Fruit fly (Drosophila melanogaster) whole organism, prepupa: Measurements from ENCODE around the gene CG31751.

Experiments used
- Blimp-1 ChIP-seq: fragments of 200-800 bp; sonication (Bioruptor generic); optimal IDR thresholded peaks from 3 replicates; lab custom pipeline; 2017; ENCODE audit warnings: missing biosample characterization, missing genetic modification characterization, mild to moderate bottlenecking, moderate library complexity, missing genetic modification reagents
- CG10631 ChIP-seq: fragments of 200-800 bp; sonication (Bioruptor generic); optimal IDR thresholded peaks from 2 replicates; lab custom pipeline; 2016; ENCODE audit warnings: missing biosample characterization, missing genetic modification characterization
- CG10669 ChIP-seq: fragments of 200-800 bp; sonication (Bioruptor generic); optimal IDR thresholded peaks from 3 replicates; lab custom pipeline; 2018; ENCODE audit warnings: missing biosample characterization, mild to moderate bottlenecking, missing genetic modification characterization, moderate library complexity
- CG11762 ChIP-seq: fragments of 200-800 bp; sonication (Bioruptor generic); optimal IDR thresholded peaks from 3 replicates; lab custom pipeline; 2016; ENCODE audit warnings: missing biosample characterization, missing genetic modification characterization; ENCODE audit not compliant: insufficient read depth
- CG11902 ChIP-seq: fragments of 200-800 bp; sonication (Bioruptor generic); optimal IDR thresholded peaks from 3 replicates; lab custom pipeline; 2016; ENCODE audit warnings: missing biosample characterization, missing genetic modification characterization
- CG15336 ChIP-seq: fragments of 200-800 bp; sonication (Bioruptor generic); IDR thresholded peaks from 2 replicates; pipeline ENCODE4 v1.3.6; 2022; ENCODE audit warnings: missing biosample characterization, missing genetic modification characterization
- CG1621 ChIP-seq: fragments of 200-800 bp; sonication (Bioruptor generic); optimal IDR thresholded peaks from 3 replicates; lab custom pipeline; 2018; ENCODE audit warnings: missing biosample characterization, mild to moderate bottlenecking, missing genetic modification characterization
- CG3032 ChIP-seq: fragments of 200-800 bp; optimal IDR thresholded peaks from 2 replicates; lab custom pipeline; 2019; ENCODE audit warnings: missing biosample characterization, mild to moderate bottlenecking, missing genetic modification characterization, moderate library complexity
- CG31627 ChIP-seq: fragments of 200-800 bp; sonication (Bioruptor generic); optimal IDR thresholded peaks from 3 replicates; lab custom pipeline; 2016; ENCODE audit warnings: missing biosample characterization, missing genetic modification characterization
- CG32006 ChIP-seq: fragments of 200-800 bp; sonication (Bioruptor generic); optimal IDR thresholded peaks from 3 replicates; lab custom pipeline; 2017; ENCODE audit warnings: missing biosample characterization, mild to moderate bottlenecking, missing genetic modification characterization
- CG34406 ChIP-seq: fragments of 200-800 bp; sonication (Bioruptor generic); optimal IDR thresholded peaks from 3 replicates; lab custom pipeline; 2016; ENCODE audit warnings: missing biosample characterization, missing genetic modification characterization
- CG4318 ChIP-seq: fragments of 200-800 bp; sonication (Bioruptor generic); optimal IDR thresholded peaks from 3 replicates; lab custom pipeline; 2017; ENCODE audit warnings: missing biosample characterization, mild to moderate bottlenecking, missing genetic modification characterization
- CG6163 ChIP-seq: fragments of 200-800 bp; sonication (Bioruptor generic); IDR thresholded peaks from 3 replicates; pipeline ENCODE4 v1.3.6; 2022; ENCODE audit warnings: missing biosample characterization, missing genetic modification characterization
- CG6276 ChIP-seq: fragments of 200-800 bp; sonication (Bioruptor generic); optimal IDR thresholded peaks from 2 replicates; lab custom pipeline; 2017; ENCODE audit warnings: missing biosample characterization, mild to moderate bottlenecking, missing genetic modification characterization
- CG6792 ChIP-seq: fragments of 200-800 bp; sonication (Bioruptor generic); optimal IDR thresholded peaks from 3 replicates; lab custom pipeline; 2016; ENCODE audit warnings: missing biosample characterization, missing genetic modification characterization
- CG6854 ChIP-seq: fragments of 200-800 bp; sonication (Bioruptor generic); optimal IDR thresholded peaks from 2 replicates; lab custom pipeline; 2017; ENCODE audit warnings: missing biosample characterization, mild to moderate bottlenecking, missing genetic modification characterization
- CG7368 ChIP-seq: fragments of 200-800 bp; sonication (Bioruptor generic); optimal IDR thresholded peaks from 3 replicates; lab custom pipeline; 2016; ENCODE audit warnings: missing biosample characterization, missing genetic modification characterization
- CG8119 ChIP-seq: fragments of 200-800 bp; sonication (Bioruptor generic); IDR thresholded peaks from 3 replicates; pipeline ENCODE4 v1.3.6; 2022; ENCODE audit warnings: missing biosample characterization, missing genetic modification characterization
- CG8319 ChIP-seq: fragments of 200-800 bp; sonication (Bioruptor generic); optimal IDR thresholded peaks from 3 replicates; lab custom pipeline; 2016; ENCODE audit warnings: missing biosample characterization, missing genetic modification characterization
- CG9139 ChIP-seq: fragments of 200-800 bp; sonication (Bioruptor generic); optimal IDR thresholded peaks from 3 replicates; lab custom pipeline; 2017; ENCODE audit warnings: missing biosample characterization, mild to moderate bottlenecking, missing genetic modification characterization
- Eip78C ChIP-seq: fragments of 200-800 bp; sonication (Bioruptor generic); peaks from one replicate; lab custom pipeline; 2016; ENCODE audit warnings: missing biosample characterization, missing genetic modification characterization
- Eip93F ChIP-seq: fragments of 200-800 bp; sonication (Bioruptor generic); optimal IDR thresholded peaks from 2 replicates; lab custom pipeline; 2016; ENCODE audit warnings: missing biosample characterization, mild to moderate bottlenecking, missing genetic modification characterization
- Ets21C ChIP-seq: fragments of 200-800 bp; sonication (Bioruptor generic); optimal IDR thresholded peaks from 3 replicates; lab custom pipeline; 2016; ENCODE audit warnings: missing biosample characterization, missing genetic modification characterization
- Gug ChIP-seq: fragments of 200-800 bp; sonication (Bioruptor generic); IDR thresholded peaks from 2 replicates; pipeline ENCODE4 v1.3.6; 2022; ENCODE audit warnings: missing biosample characterization, missing genetic modification characterization
- Hr38 ChIP-seq: sonication (Bioruptor generic); optimal IDR thresholded peaks from 2 replicates; lab custom pipeline; 2016; ENCODE audit warnings: missing biosample characterization, missing genetic modification characterization
- Hr39 ChIP-seq: fragments of 200-800 bp; sonication (Bioruptor generic); optimal IDR thresholded peaks from 2 replicates; lab custom pipeline; 2016; ENCODE audit warnings: missing biosample characterization, missing genetic modification characterization
- Hr4 ChIP-seq: fragments of 200-800 bp; sonication (Bioruptor generic); optimal IDR thresholded peaks from 3 replicates; lab custom pipeline; 2016; ENCODE audit warnings: missing biosample characterization, missing genetic modification characterization
- Lpt ChIP-seq: fragments of 200-800 bp; sonication (Bioruptor generic); optimal IDR thresholded peaks from 3 replicates; lab custom pipeline; 2016; ENCODE audit warnings: missing biosample characterization, missing genetic modification characterization
- Met ChIP-seq: fragments of 200-800 bp; sonication (Bioruptor generic); optimal IDR thresholded peaks from 3 replicates; lab custom pipeline; 2016; ENCODE audit warnings: missing biosample characterization, missing genetic modification characterization
- OdsH ChIP-seq: fragments of 200-800 bp; sonication (Bioruptor generic); optimal IDR thresholded peaks from 3 replicates; lab custom pipeline; 2016; ENCODE audit warnings: missing biosample characterization, missing genetic modification characterization
- Smox ChIP-seq: fragments of 200-800 bp; sonication (Bioruptor generic); optimal IDR thresholded peaks from 3 replicates; lab custom pipeline; 2016; ENCODE audit warnings: missing biosample characterization, missing genetic modification characterization
- Sox102F ChIP-seq: fragments of 200-800 bp; sonication (Bioruptor generic); optimal IDR thresholded peaks from 2 replicates; lab custom pipeline; 2016; ENCODE audit warnings: missing biosample characterization, mild to moderate bottlenecking, missing genetic modification characterization
- Sox14 ChIP-seq: fragments of 200-800 bp; sonication (Bioruptor generic); optimal IDR thresholded peaks from 3 replicates; lab custom pipeline; 2016; ENCODE audit warnings: missing biosample characterization, missing genetic modification characterization
- Sox15 ChIP-seq: fragments of 200-800 bp; sonication (Bioruptor generic); optimal IDR thresholded peaks from 3 replicates; lab custom pipeline; 2016; ENCODE audit warnings: missing biosample characterization, missing genetic modification characterization
- achi ChIP-seq: fragments of 200-800 bp; sonication (Bioruptor generic); optimal IDR thresholded peaks from 3 replicates; lab custom pipeline; 2016; ENCODE audit warnings: missing biosample characterization, missing genetic modification characterization
- acj6 ChIP-seq: fragments of 200-800 bp; sonication (Bioruptor generic); optimal IDR thresholded peaks from 3 replicates; lab custom pipeline; 2016; ENCODE audit warnings: missing biosample characterization, missing genetic modification characterization
- cyc ChIP-seq: fragments of 200-800 bp; sonication (Bioruptor generic); optimal IDR thresholded peaks from 3 replicates; lab custom pipeline; 2016; ENCODE audit warnings: missing biosample characterization, missing genetic modification characterization
- dac ChIP-seq: fragments of 200-800 bp; sonication (Bioruptor generic); optimal IDR thresholded peaks from 2 replicates; lab custom pipeline; 2017; ENCODE audit warnings: missing biosample characterization, mild to moderate bottlenecking, missing genetic modification characterization
- dsx ChIP-seq: fragments of 200-800 bp; optimal IDR thresholded peaks from 3 replicates; lab custom pipeline; 2019; ENCODE audit warnings: missing biosample characterization, mild to moderate bottlenecking, missing genetic modification characterization, moderate library complexity; ENCODE audit not compliant: poor library complexity, severe bottlenecking
- eg ChIP-seq: fragments of 200-800 bp; sonication (Bioruptor generic); IDR thresholded peaks from 3 replicates; pipeline ENCODE4 v1.3.6; 2022; ENCODE audit warnings: missing biosample characterization, missing genetic modification characterization
- esn ChIP-seq: fragments of 200-800 bp; sonication (Bioruptor generic); optimal IDR thresholded peaks from 2 replicates; lab custom pipeline; 2016; ENCODE audit warnings: missing biosample characterization, mild to moderate bottlenecking, missing genetic modification characterization, moderate library complexity
- fkh ChIP-seq: fragments of 200-800 bp; sonication (Bioruptor generic); optimal IDR thresholded peaks from 3 replicates; lab custom pipeline; 2017; ENCODE audit warnings: missing biosample characterization, mild to moderate bottlenecking, missing genetic modification characterization, moderate library complexity
- net ChIP-seq: fragments of 200-800 bp; sonication (Bioruptor generic); optimal IDR thresholded peaks from 3 replicates; lab custom pipeline; 2016; ENCODE audit warnings: missing biosample characterization, missing genetic modification characterization
- pdm3 ChIP-seq: fragments of 200-800 bp; sonication (Bioruptor generic); optimal IDR thresholded peaks from 3 replicates; lab custom pipeline; 2016; ENCODE audit warnings: missing biosample characterization, missing genetic modification characterization
- spab ChIP-seq: fragments of 200-800 bp; sonication (Bioruptor generic); optimal IDR thresholded peaks from 2 replicates; lab custom pipeline; 2017; ENCODE audit warnings: missing biosample characterization, mild to moderate bottlenecking, missing genetic modification characterization, missing genetic modification reagents
- ss ChIP-seq, 2 experiments: fragments of 200-800 bp; sonication (Bioruptor generic); optimal IDR thresholded peaks; 2 replicates in 1 of 2; 3 replicates in 1 of 2; lab custom pipeline; 2017 to 2018; ENCODE audit warnings: mild to moderate bottlenecking in 2 of 2, missing biosample characterization in 2 of 2, missing genetic modification characterization in 2 of 2, moderate library complexity in 1 of 2
- topi ChIP-seq: fragments of 200-800 bp; sonication (Bioruptor generic); optimal IDR thresholded peaks from 3 replicates; lab custom pipeline; 2016; ENCODE audit warnings: missing biosample characterization, missing genetic modification characterization
- vri ChIP-seq: fragments of 200-800 bp; sonication (Bioruptor generic); optimal IDR thresholded peaks from 3 replicates; lab custom pipeline; 2016; ENCODE audit warnings: missing biosample characterization, mild to moderate bottlenecking, missing genetic modification characterization

The CG31751 gene

dm6 chr2L:18694724-18695105, 17.7 kb downstream of the CG31751 start (continued):
- peak; percentile 39 for TF ChIP-seq CG31627 (GFP tag; lab: Kevin White, UChicago)
- TF ChIP-seq CG11902, result peak; percentile 11
- TF ChIP-seq CG1621 (tag; lab: Kevin White, UChicago), result no peak
- TF ChIP-seq Hr38, result no peak
- peak; percentile 51 for TF ChIP-seq Sox14
- peak; percentile 44 for TF ChIP-seq Hr39 (GFP tag; lab: Kevin White, UChicago)
- TF ChIP-seq CG3032 (tag; lab: Kevin White, UChicago), result peak; percentile 7
- peak; percentile 63 for TF ChIP-seq pdm3
- TF ChIP-seq CG10631 (GFP tag; lab: Kevin White, UChicago), result peak; percentile 53
- no peak for TF ChIP-seq Blimp-1 (GFP tag; lab: Kevin White, UChicago)
- TF ChIP-seq CG10669 (GFP tag; lab: Kevin White, UChicago), result peak; percentile 27
- peak; percentile 48 for TF ChIP-seq achi
- no peak for TF ChIP-seq CG6276
- TF ChIP-seq spab, result no peak
- peak; percentile 66 for TF ChIP-seq CG32006 (GFP tag; lab: Kevin White, UChicago)

- TF ChIP-seq CG11762, result peak; percentile 51
- TF ChIP-seq CG6163, result peak; percentile 95
- peak; percentile 90 for TF ChIP-seq Met (GFP tag; lab: Kevin White, UChicago)
- TF ChIP-seq CG11902, result peak; percentile 87
- peak; percentile 37 for TF ChIP-seq dsx (GFP tag; lab: Kevin White, UChicago)
- TF ChIP-seq Eip78C (GFP tag; lab: Kevin White, UChicago), result peak; percentile 96
- TF ChIP-seq CG31627 (GFP tag; lab: Kevin White, UChicago), result peak; percentile 93
- peak; percentile 86 for TF ChIP-seq CG7368 (GFP tag; lab: Kevin White, UChicago)
- peak; percentile 89 for TF ChIP-seq acj6 (GFP tag; lab: Kevin White, UChicago)
- peak; percentile 94 for TF ChIP-seq eg (GFP tag; lab: Robert Waterston, UW)
- TF ChIP-seq esn (GFP tag; lab: Kevin White, UChicago), result peak; percentile 88
- peak; percentile 86 for TF ChIP-seq Gug (GFP tag; lab: Robert Waterston, UW)
- peak; percentile 86 for TF ChIP-seq Hr4
- TF ChIP-seq CG32006 (GFP tag; lab: Kevin White, UChicago), result peak; percentile 77
- peak; percentile 89 for TF ChIP-seq OdsH
- TF ChIP-seq Sox14, result peak; percentile 91
- peak; percentile 75 for TF ChIP-seq vri (GFP tag; lab: Kevin White, UChicago)
- TF ChIP-seq dac (GFP tag; lab: Kevin White, UChicago), result peak; percentile 85
- TF ChIP-seq topi (GFP tag; lab: Kevin White, UChicago), result peak; percentile 88
- peak; percentile 30 to 33 for TF ChIP-seq ss (GFP tag; optimal IDR thresholded peaks at IDR 0.05; lab: Kevin White, UChicago)
- TF ChIP-seq CG8119 (GFP tag; lab: Robert Waterston, UW), result peak; percentile 69; the same call in 2 of the 3 replicates
- TF ChIP-seq Lpt (GFP tag; lab: Kevin White, UChicago), result peak; percentile 82
- TF ChIP-seq Eip93F (GFP tag; lab: Kevin White, UChicago), result peak; percentile 89
- no peak for TF ChIP-seq pdm3
- peak; percentile 89 for TF ChIP-seq achi
- peak; percentile 88 for TF ChIP-seq CG8319 (GFP tag; lab: Kevin White, UChicago)
- no peak for TF ChIP-seq CG6276
- TF ChIP-seq CG1621 (tag; lab: Kevin White, UChicago), result peak; percentile 61
- peak; percentile 84 for TF ChIP-seq CG10631 (GFP tag; lab: Kevin White, UChicago)
- TF ChIP-seq CG6854 (GFP tag; lab: Kevin White, UChicago), result peak; percentile 49
- TF ChIP-seq cyc (GFP tag; lab: Kevin White, UChicago), result peak; percentile 93
- TF ChIP-seq Sox15 (GFP tag; lab: Kevin White, UChicago), result peak; percentile 84
- TF ChIP-seq spab, result peak; percentile 41
- peak; percentile 69 for TF ChIP-seq CG4318 (GFP tag; lab: Kevin White, UChicago)
- TF ChIP-seq Blimp-1 (GFP tag; lab: Kevin White, UChicago), result peak; percentile 96
- peak; percentile 85 for TF ChIP-seq Ets21C
- TF ChIP-seq Hr38, result peak; percentile 74
- peak; percentile 86 for TF ChIP-seq CG6792 (GFP tag; lab: Kevin White, UChicago)
- TF ChIP-seq Smox (GFP tag; lab: Kevin White, UChicago), result peak; percentile 90
- TF ChIP-seq Sox102F (GFP tag; lab: Kevin White, UChicago), result peak; percentile 85
- TF ChIP-seq CG34406, result peak; percentile 81
- TF ChIP-seq fkh (GFP tag; lab: Kevin White, UChicago), result peak; percentile 31
- peak; percentile 83 for TF ChIP-seq net (GFP tag; lab: Kevin White, UChicago)
- no peak for TF ChIP-seq CG9139 (GFP tag; lab: Kevin White, UChicago)
- TF ChIP-seq CG15336, result peak; percentile 84
Observed at dm6 chr2L:18695404-18695804, 18.4 kb downstream of the CG31751 start, which contains the start of the genes CG10383 and CG10338. CG10383 (minus strand) TSS chr2L:18695602. CG10338 (plus strand) TSS chr2L:18695664.
